Fruit fly (Drosophila melanogaster) whole organism, wandering third instar larva: ENCODE measurements around the gene ZnT63C.

ENCODE experiments used
- GATAd ChIP-seq: sonication (Bioruptor generic); optimal IDR thresholded peaks from 2 replicates; lab custom pipeline; 2016; ENCODE audit warnings: missing biosample characterization, missing genetic modification characterization
- Jra ChIP-seq: sonication (Bioruptor generic); optimal IDR thresholded peaks from 2 replicates; lab custom pipeline; 2016; ENCODE audit warnings: missing biosample characterization, missing genetic modification characterization
- Rel ChIP-seq, 2 experiments: fragments of 200-800 bp; sonication (Bioruptor generic) in 1 of 2; optimal IDR thresholded peaks; 2 replicates in 1 of 2; 3 replicates in 1 of 2; lab custom pipeline; 2016 to 2019; ENCODE audit warnings: mild to moderate bottlenecking in 2 of 2, missing biosample characterization in 2 of 2, missing genetic modification characterization in 2 of 2, moderate library complexity in 1 of 2
- Sp1 ChIP-seq: fragments of 200-800 bp; sonication (Bioruptor generic); optimal IDR thresholded peaks from 3 replicates; lab custom pipeline; 2019; ENCODE audit warnings: missing biosample characterization, mild to moderate bottlenecking, missing genetic modification characterization, moderate library complexity
- foxo ChIP-seq, 2 experiments: fragments of 200-800 bp; sonication (Bioruptor generic); optimal IDR thresholded peaks; 2 replicates in 1 of 2; 3 replicates in 1 of 2; lab custom pipeline; 2016 to 2017; ENCODE audit warnings: missing biosample characterization in 2 of 2, missing genetic modification characterization in 2 of 2
- fru ChIP-seq: fragments of 200-800 bp; sonication (Bioruptor generic); optimal IDR thresholded peaks from 3 replicates; lab custom pipeline; 2016; ENCODE audit warnings: missing biosample characterization, mild to moderate bottlenecking, missing genetic modification characterization
- usp ChIP-seq: fragments of >200 bp; optimal IDR thresholded peaks from 2 replicates; lab custom pipeline; 2017; ENCODE audit warnings: missing biosample characterization, missing genetic modification characterization
- woc ChIP-seq: sonication (Bioruptor generic); optimal IDR thresholded peaks from 2 replicates; lab custom pipeline; 2016; ENCODE audit warnings: missing biosample characterization, mild to moderate bottlenecking, missing genetic modification characterization

DNA sequence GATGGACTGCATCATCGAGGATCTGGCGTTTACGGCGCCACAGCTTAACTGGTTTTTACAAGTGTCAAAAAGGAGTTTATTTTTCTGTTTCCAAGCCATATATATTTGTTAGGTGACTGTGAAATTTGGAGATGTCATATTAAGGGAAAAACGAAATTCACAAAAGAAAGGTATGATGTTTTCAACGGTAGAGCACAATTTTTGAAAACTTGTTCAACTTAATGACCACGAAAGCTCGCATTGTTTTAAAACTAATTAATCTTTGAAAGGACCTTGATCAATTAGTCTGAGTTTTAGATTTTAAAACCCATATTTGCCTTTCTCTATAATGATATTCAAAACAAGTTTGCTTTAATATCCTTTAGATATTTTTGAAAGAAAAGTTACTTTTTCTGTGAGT lies 25.3 kb downstream of the ZnT63C start, which contains the start of gene Strip:
- TF ChIP-seq Jra (GFP tag; lab: Kevin White, UChicago), result no peak
- no peak for TF ChIP-seq fru (GFP tag; lab: Kevin White, UChicago)
- TF ChIP-seq usp, result no peak
- TF ChIP-seq Rel (GFP tag; optimal IDR thresholded peaks at IDR 0.05; lab: Kevin White, UChicago), result no peak
- TF ChIP-seq Rel (tag; optimal IDR thresholded peaks at IDR 0.05; lab: Kevin White, UChicago), result no peak
- no peak for TF ChIP-seq GATAd (GFP tag; lab: Kevin White, UChicago)
- no peak for TF ChIP-seq woc
- no peak for TF ChIP-seq foxo (GFP tag; optimal IDR thresholded peaks at IDR 0.05; lab: Kevin White, UChicago)
- TF ChIP-seq Sp1 (GFP tag; lab: Kevin White, UChicago), result no peak
